Fruit fly (Drosophila melanogaster): ENCODE results near the gene CaMKII.

dm6 chr4:1062957-1063812 lies 9.7 kb upstream of the CaMKII start:
- TF ChIP-seq pan (optimal IDR thresholded peaks at IDR 0.05) (no peak), psq (optimal IDR thresholded peaks at IDR 0.05) (no peak), Dll (optimal IDR thresholded peaks at IDR 0.05) (no peak), usp (GFP tag; optimal IDR thresholded peaks at IDR 0.05) (no peak), CG8478 (optimal IDR thresholded peaks at IDR 0.05) (no peak)

Data from whole organism.